Worm (Caenorhabditis elegans) whole organism, L4 larva: ENCODE results near the gene cutl-11.

Experiments used
- F49E8.2 ChIP-seq: sonication (generic microtip); optimal IDR thresholded peaks from 2 replicates; lab custom pipeline; 2016; ENCODE audit warnings: missing compliant biosample characterization, mild to moderate bottlenecking, missing genetic modification characterization, borderline replicate concordance
- T20F7.1 ChIP-seq: fragments of 200-800 bp; sonication (Bioruptor generic); optimal IDR thresholded peaks from 2 replicates; lab custom pipeline; 2018; ENCODE audit warnings: mild to moderate bottlenecking, missing genetic modification characterization, missing compliant biosample characterization
- ama-1 ChIP-seq: fragments of 150-350 bp; optimal IDR thresholded peaks from 2 replicates; lab custom pipeline; 2014; ENCODE audit warnings: inconsistent platforms, mixed read lengths
- ceh-62 ChIP-seq: sonication (generic microtip); optimal IDR thresholded peaks from 2 replicates; lab custom pipeline; 2017; ENCODE audit warnings: missing biosample characterization, missing genetic modification characterization
- ceh-82 ChIP-seq: sonication (generic microtip); optimal IDR thresholded peaks from 2 replicates; lab custom pipeline; 2017; ENCODE audit warnings: missing biosample characterization, missing genetic modification characterization
- ces-1 ChIP-seq: fragments of 150-350 bp; sonication (generic microtip); optimal IDR thresholded peaks from 4 replicates; lab custom pipeline; 2014; ENCODE audit warnings: missing biosample characterization, missing genetic modification reagents, missing genetic modification characterization
- gei-8 ChIP-seq: fragments of 200-800 bp; sonication (Bioruptor generic); optimal IDR thresholded peaks from 2 replicates; lab custom pipeline; 2018; ENCODE audit warnings: mild to moderate bottlenecking, missing genetic modification characterization, missing compliant biosample characterization
- lir-3 ChIP-seq: sonication (generic microtip); optimal IDR thresholded peaks from 2 replicates; lab custom pipeline; 2016; ENCODE audit warnings: mild to moderate bottlenecking, missing genetic modification characterization, missing compliant biosample characterization
- madf-9 ChIP-seq: fragments of 200-800 bp; sonication (Bioruptor generic); conservative IDR thresholded peaks from 2 replicates; pipeline ENCODE4 v1.3.6; 2022; ENCODE audit warnings: missing genetic modification reagents, missing genetic modification characterization, missing compliant biosample characterization
- nhr-237 ChIP-seq: sonication (generic microtip); optimal IDR thresholded peaks from 2 replicates; lab custom pipeline; 2017; ENCODE audit warnings: missing biosample characterization, missing genetic modification characterization
- nhr-25 ChIP-seq: sonication (generic microtip); optimal IDR thresholded peaks from 2 replicates; lab custom pipeline; 2017; ENCODE audit warnings: missing genetic modification characterization, mild to moderate bottlenecking, missing compliant biosample characterization, antibody characterized with exemption, moderate library complexity, borderline replicate concordance; ENCODE audit not compliant: insufficient read depth
- skn-1 ChIP-seq: fragments of 150-350 bp; optimal IDR thresholded peaks from 2 replicates; lab custom pipeline; 2014; ENCODE audit warnings: missing biosample characterization, missing genetic modification characterization
- unc-130 ChIP-seq: sonication (generic microtip); optimal IDR thresholded peaks from 2 replicates; lab custom pipeline; 2016; ENCODE audit warnings: missing genetic modification reagents, missing genetic modification characterization, missing compliant biosample characterization
- zag-1 ChIP-seq: fragments of 150-350 bp; optimal IDR thresholded peaks from 2 replicates; lab custom pipeline; 2014; ENCODE audit warnings: missing biosample characterization, missing genetic modification characterization

DNA sequence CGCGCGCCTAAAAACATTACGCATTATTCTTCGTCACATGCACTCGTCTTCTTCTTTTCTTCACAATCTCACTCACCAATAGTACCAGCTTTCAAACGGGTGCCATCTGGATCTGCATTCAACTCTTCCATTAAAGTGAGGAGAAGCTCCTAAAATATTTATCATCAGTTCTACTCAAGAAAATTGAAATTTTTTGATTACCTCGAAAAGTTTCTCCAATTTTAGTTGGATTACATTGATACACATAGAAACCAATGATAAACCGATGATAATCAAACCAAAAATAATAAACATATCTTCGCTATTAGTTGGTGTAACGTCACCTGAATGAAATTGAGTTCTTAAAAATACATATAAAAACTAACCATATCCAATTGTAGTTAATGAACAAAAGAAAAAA is 26.0 kb downstream of the cutl-11 start:
- TF ChIP-seq unc-130 (GFP tag; lab: Kevin White, UChicago): no peak
- TF ChIP-seq F49E8.2: no peak
- TF ChIP-seq gei-8 (GFP tag; lab: Kevin White, UChicago): no peak
- TF ChIP-seq madf-9 (GFP tag; lab: Robert Waterston, UW): no peak
- no peak for TF ChIP-seq ceh-82 (tag; lab: Kevin White, UChicago)
- no peak for TF ChIP-seq nhr-25 (tag; lab: Kevin White, UChicago)
- no peak for TF ChIP-seq skn-1 (tag; lab: Kevin White, UChicago)
- TF ChIP-seq T20F7.1 (GFP tag; lab: Kevin White, UChicago): no peak
- TF ChIP-seq zag-1 (tag; lab: Kevin White, UChicago): no peak
- no peak for TF ChIP-seq ces-1
- TF ChIP-seq ceh-62 (tag; lab: Kevin White, UChicago): no peak
- no peak for TF ChIP-seq nhr-237
- no peak for TF ChIP-seq ama-1 (lab: Kevin White, UChicago)
- TF ChIP-seq lir-3 (tag; lab: Kevin White, UChicago): no peak
